Worm (Caenorhabditis elegans): ENCODE results near the gene F10D2.8.

- TF ChIP-seq Y95B8A.8 (GFP tag; IDR thresholded peaks at IDR 0.05): no peak
- no peak for TF ChIP-seq madf-6 (GFP tag; IDR thresholded peaks at IDR 0.05)
- TF ChIP-seq zfh-2 (GFP tag; conservative IDR thresholded peaks at IDR 0.05): no peak
Observed at ce11 chrV:7156079-7156478, 5.6 kb upstream of the F10D2.8 start, which contains the start of gene F10D2.10.

Data from whole organism, young adult.